Worm (Caenorhabditis elegans) whole organism, L4 larva: Measurements from ENCODE around the gene twk-12.

Experiments
- F10B5.3 ChIP-seq: sonication (generic microtip); optimal IDR thresholded peaks from 2 replicates; lab custom pipeline; 2016; ENCODE audit warnings: mild to moderate bottlenecking, missing genetic modification characterization, missing compliant biosample characterization
- Y5F2A.4 ChIP-seq: fragments of 200-800 bp; sonication (Bioruptor generic); optimal IDR thresholded peaks from 2 replicates; lab custom pipeline; 2018; ENCODE audit warnings: mild to moderate bottlenecking, missing genetic modification characterization, missing compliant biosample characterization
- ZK546.5 ChIP-seq, 2 experiments: sonication (generic microtip); optimal IDR thresholded peaks; 2 replicates each; lab custom pipeline; 2017; ENCODE audit warnings: missing biosample characterization in 2 of 2, missing genetic modification characterization in 2 of 2
- aly-2 ChIP-seq: sonication (generic microtip); optimal IDR thresholded peaks from 2 replicates; lab custom pipeline; 2018; ENCODE audit warnings: missing biosample characterization, missing genetic modification characterization
- ceh-20 ChIP-seq: fragments of 200-800 bp; sonication (Bioruptor generic); IDR thresholded peaks from 2 replicates; pipeline ENCODE4 v1.3.6; 2022; ENCODE audit warnings: missing genetic modification reagents, missing genetic modification characterization, missing compliant biosample characterization
- ceh-32 ChIP-seq: sonication (generic microtip); optimal IDR thresholded peaks from 2 replicates; lab custom pipeline; 2016; ENCODE audit warnings: mild to moderate bottlenecking, missing genetic modification characterization, missing compliant biosample characterization; ENCODE audit not compliant: poor library complexity
- ceh-62 ChIP-seq: sonication (generic microtip); optimal IDR thresholded peaks from 2 replicates; lab custom pipeline; 2017; ENCODE audit warnings: missing biosample characterization, missing genetic modification characterization
- ces-1 ChIP-seq: fragments of 150-350 bp; sonication (generic microtip); optimal IDR thresholded peaks from 4 replicates; lab custom pipeline; 2014; ENCODE audit warnings: missing biosample characterization, missing genetic modification reagents, missing genetic modification characterization
- ctbp-1 ChIP-seq: fragments of 200-800 bp; sonication (Bioruptor generic); IDR thresholded peaks from 2 replicates; pipeline ENCODE4 v1.3.6; 2022; ENCODE audit warnings: missing genetic modification reagents, missing genetic modification characterization, missing compliant biosample characterization
- daf-12 ChIP-seq: fragments of 150-350 bp; optimal IDR thresholded peaks from 2 replicates; lab custom pipeline; 2014; ENCODE audit warnings: missing biosample characterization, missing genetic modification reagents, missing genetic modification characterization
- daf-16 ChIP-seq, 3 experiments: sonication (generic microtip); optimal IDR thresholded peaks; 2 replicates each; lab custom pipeline; 2016 to 2017; ENCODE audit warnings: missing genetic modification characterization in 3 of 3, missing genetic modification reagents in 3 of 3, mild to moderate bottlenecking in 2 of 3, missing compliant biosample characterization in 2 of 3, missing biosample characterization in 1 of 3, moderate library complexity in 1 of 3
- daf-19 ChIP-seq: fragments of 200-800 bp; sonication (Bioruptor generic); conservative IDR thresholded peaks from 2 replicates; pipeline ENCODE4 v1.3.6; 2022; ENCODE audit warnings: missing genetic modification characterization, missing compliant biosample characterization
- dmd-6 ChIP-seq: fragments of 200-800 bp; sonication (Bioruptor generic); IDR thresholded peaks from 2 replicates; pipeline ENCODE4 v1.3.6; 2022; ENCODE audit warnings: missing genetic modification reagents, missing genetic modification characterization, missing compliant biosample characterization
- dpl-1 ChIP-seq: fragments of 150-350 bp; optimal IDR thresholded peaks from 2 replicates; lab custom pipeline; 2014; ENCODE audit warnings: missing biosample characterization, missing genetic modification reagents, missing genetic modification characterization
- dve-1 ChIP-seq: sonication (generic microtip); optimal IDR thresholded peaks from 2 replicates; lab custom pipeline; 2017; ENCODE audit warnings: antibody characterized with exemption, mild to moderate bottlenecking, missing genetic modification characterization, missing compliant biosample characterization; ENCODE audit not compliant: insufficient read depth
- fos-1 ChIP-seq: fragments of 150-350 bp; optimal IDR thresholded peaks from 2 replicates; lab custom pipeline; 2014; ENCODE audit warnings: missing biosample characterization, missing genetic modification characterization
- hlh-11 ChIP-seq: fragments of 200-800 bp; sonication (Bioruptor generic); optimal IDR thresholded peaks from 2 replicates; lab custom pipeline; 2018; ENCODE audit warnings: mild to moderate bottlenecking, missing genetic modification characterization, missing compliant biosample characterization
- lin-1 ChIP-seq: fragments of 200-800 bp; sonication (Bioruptor generic); IDR thresholded peaks from 2 replicates; pipeline ENCODE4 v1.3.6; 2022; ENCODE audit warnings: missing genetic modification reagents, missing genetic modification characterization, missing compliant biosample characterization
- lin-13 ChIP-seq: fragments of 150-350 bp; optimal IDR thresholded peaks from 2 replicates; lab custom pipeline; 2014; ENCODE audit warnings: missing biosample characterization, missing genetic modification reagents, missing genetic modification characterization
- lin-29 ChIP-seq: fragments of 200-800 bp; sonication (Bioruptor generic); IDR thresholded peaks from 2 replicates; pipeline ENCODE4 v1.3.6; 2022; ENCODE audit warnings: missing genetic modification reagents, missing genetic modification characterization, missing compliant biosample characterization
- madf-9 ChIP-seq: fragments of 200-800 bp; sonication (Bioruptor generic); conservative IDR thresholded peaks from 2 replicates; pipeline ENCODE4 v1.3.6; 2022; ENCODE audit warnings: missing genetic modification reagents, missing genetic modification characterization, missing compliant biosample characterization
- mdl-1 ChIP-seq, 2 experiments: fragments of 150-350 bp in 1 of 2; sonication (generic microtip) in 1 of 2; optimal IDR thresholded peaks; 2 replicates each; lab custom pipeline; 2014 to 2017; ENCODE audit warnings: missing biosample characterization in 2 of 2, missing genetic modification characterization in 2 of 2
- mxl-3 ChIP-seq: fragments of 200-800 bp; sonication (Bioruptor generic); optimal IDR thresholded peaks from 2 replicates; lab custom pipeline; 2018; ENCODE audit warnings: mild to moderate bottlenecking, missing genetic modification characterization, missing compliant biosample characterization
- nhr-11 ChIP-seq: fragments of 150-350 bp; optimal IDR thresholded peaks from 2 replicates; lab custom pipeline; 2014; ENCODE audit warnings: missing biosample characterization, missing genetic modification characterization
- rbr-2 ChIP-seq: sonication (generic microtip); optimal IDR thresholded peaks from 2 replicates; lab custom pipeline; 2016; ENCODE audit warnings: missing genotype, missing genetic modification characterization, missing compliant biosample characterization
- saeg-2 ChIP-seq: fragments of 200-800 bp; sonication (Bioruptor generic); IDR thresholded peaks from 2 replicates; pipeline ENCODE4 v1.3.6; 2022; ENCODE audit warnings: missing genetic modification reagents, missing genetic modification characterization, missing compliant biosample characterization
- set-16 ChIP-seq: fragments of 200-800 bp; sonication (Bioruptor generic); IDR thresholded peaks from 2 replicates; pipeline ENCODE4 v1.3.6; 2022; ENCODE audit warnings: missing genetic modification reagents, missing genetic modification characterization, missing compliant biosample characterization
- snpc-1.2 ChIP-seq: fragments of 200-800 bp; sonication (Bioruptor generic); IDR thresholded peaks from 2 replicates; pipeline ENCODE4 v1.3.6; 2022; ENCODE audit warnings: missing genetic modification reagents, missing genetic modification characterization, missing compliant biosample characterization
- tra-1 ChIP-seq: fragments of 200-800 bp; sonication (Bioruptor generic); IDR thresholded peaks from 2 replicates; pipeline ENCODE4 v1.3.6; 2022; ENCODE audit warnings: missing genetic modification reagents, missing genetic modification characterization, missing compliant biosample characterization
- unc-62 ChIP-seq, 3 experiments: fragments of 150-350 bp in 1 of 3; sonication (generic microtip); optimal IDR thresholded peaks in 2 of 3; peaks in 1 of 3; 1 replicate in 1 of 3; 2 replicates in 2 of 3; lab custom pipeline; 2014 to 2017; ENCODE audit warnings: missing biosample characterization in 3 of 3, missing genetic modification characterization in 3 of 3, missing genetic modification reagents in 3 of 3, missing genotype in 1 of 3
- zfp-2 ChIP-seq: sonication (generic microtip); optimal IDR thresholded peaks from 2 replicates; lab custom pipeline; 2016; ENCODE audit warnings: mild to moderate bottlenecking, missing genetic modification characterization, missing compliant biosample characterization
- zip-2 ChIP-seq: fragments of 150-350 bp; optimal IDR thresholded peaks from 2 replicates; lab custom pipeline; 2014; ENCODE audit warnings: missing biosample characterization, missing genetic modification characterization
- ztf-11 ChIP-seq: fragments of 150-350 bp; optimal IDR thresholded peaks from 2 replicates; lab custom pipeline; 2014; ENCODE audit warnings: missing biosample characterization, missing genetic modification characterization
- ztf-7 ChIP-seq: fragments of 150-350 bp; optimal IDR thresholded peaks from 2 replicates; lab custom pipeline; 2014; ENCODE audit warnings: missing biosample characterization, missing genetic modification characterization

twk-12 gene

ce11 chrV:10719833-10720170 lies 52.4 kb downstream of the twk-12 start (continued):
- peak; percentile 83 for TF ChIP-seq dve-1 (tag; lab: Kevin White, UChicago)
- no peak for TF ChIP-seq aly-2 (tag; lab: Kevin White, UChicago)
- TF ChIP-seq ctbp-1 (GFP tag; lab: Robert Waterston, UW): no peak
- peak; percentile 88 for TF ChIP-seq nhr-11
- TF ChIP-seq fos-1 (tag; lab: Kevin White, UChicago): peak; percentile 45
- TF ChIP-seq hlh-11 (tag; lab: Kevin White, UChicago): peak; percentile 84
- TF ChIP-seq set-16: no peak; the same call in 1 of the 2 replicates
- no peak for TF ChIP-seq ceh-62 (tag; lab: Kevin White, UChicago)
- TF ChIP-seq lin-29 (GFP tag; lab: Robert Waterston, UW): no peak
- TF ChIP-seq ztf-11 (tag; lab: Kevin White, UChicago): no peak
- peak; percentile 40; the same call in 1 of the 2 replicates for TF ChIP-seq lin-1 (GFP tag; lab: Robert Waterston, UW)
- TF ChIP-seq daf-16 (GFP tag; optimal IDR thresholded peaks at IDR 0.05; lab: Kevin White, UChicago): no peak
- peak; percentile 54 for TF ChIP-seq daf-16 (tag; optimal IDR thresholded peaks at IDR 0.05; lab: Kevin White, UChicago)
- peak; percentile 44 for TF ChIP-seq ztf-7 (tag; lab: Kevin White, UChicago)
- no peak for TF ChIP-seq snpc-1.2 (GFP tag; lab: Robert Waterston, UW)
- no peak for TF ChIP-seq daf-12 (tag; lab: Kevin White, UChicago)
- TF ChIP-seq ZK546.5 (tag; optimal IDR thresholded peaks at IDR 0.05; lab: Kevin White, UChicago): no peak
- TF ChIP-seq lin-13 (GFP tag; lab: Kevin White, UChicago): no peak
- TF ChIP-seq tra-1 (GFP tag; lab: Robert Waterston, UW): peak; percentile 69; the same call in 1 of the 2 replicates
- peak; percentile 78 for TF ChIP-seq dmd-6 (GFP tag; lab: Robert Waterston, UW)
- 0 out of 2 replicates have a peak, but pooled peaks have one; percentile 7 for TF ChIP-seq saeg-2 (GFP tag; lab: Robert Waterston, UW)
- TF ChIP-seq F10B5.3 (tag; lab: Kevin White, UChicago): no peak
- peak; percentile 22 for TF ChIP-seq dpl-1 (GFP tag; lab: Kevin White, UChicago)
- TF ChIP-seq rbr-2: peak; percentile 14
- no peak for TF ChIP-seq zip-2 (tag; lab: Kevin White, UChicago)
- TF ChIP-seq mxl-3 (GFP tag; lab: Kevin White, UChicago): peak; percentile 62
- no peak for TF ChIP-seq ces-1 (GFP tag; lab: Kevin White, UChicago)
- no peak for TF ChIP-seq madf-9 (GFP tag; lab: Robert Waterston, UW)
- peak; percentile 44 to 82 for TF ChIP-seq mdl-1 (tag; optimal IDR thresholded peaks at IDR 0.05; lab: Kevin White, UChicago)
- TF ChIP-seq Y5F2A.4: no peak
- TF ChIP-seq, all 104 proteins: peak for 26

ce11 chrV:10720303-10720847 lies 53.0 kb downstream of the twk-12 start:
- TF ChIP-seq ceh-32: no peak
- peak in 1 of 2 experiments; percentile 80 for TF ChIP-seq unc-62 (GFP tag; optimal IDR thresholded peaks at IDR 0.05 in 1 of 2; lab: Kevin White, UChicago)
- TF ChIP-seq unc-62 (tag; optimal IDR thresholded peaks at IDR 0.05; lab: Kevin White, UChicago): no peak
- no peak for TF ChIP-seq daf-19 (GFP tag; lab: Robert Waterston, UW)
- peak; percentile 21; the same call in 1 of the 2 replicates for TF ChIP-seq ceh-20 (GFP tag; lab: Robert Waterston, UW)
- TF ChIP-seq zfp-2: no peak
